Worm (Caenorhabditis elegans) whole organism, mixed stage, embryonic: ENCODE data around the gene vps-52.

Experiments
- ceh-83 ChIP-seq: fragments of 200-800 bp; sonication (Bioruptor generic); optimal IDR thresholded peaks from 2 replicates; lab custom pipeline; 2018; ENCODE audit warnings: mild to moderate bottlenecking, missing genetic modification characterization, missing compliant biosample characterization
- elt-3 ChIP-seq: fragments of 150-350 bp; optimal IDR thresholded peaks from 2 replicates; lab custom pipeline; 2014; ENCODE audit warnings: missing biosample characterization, missing genetic modification characterization
- mep-1 ChIP-seq: fragments of 150-350 bp; optimal IDR thresholded peaks from 2 replicates; lab custom pipeline; 2017; ENCODE audit warnings: missing biosample characterization, missing genetic modification reagents, missing genetic modification characterization, inconsistent platforms
- pha-4 ChIP-seq: fragments of 150-350 bp; optimal IDR thresholded peaks from 2 replicates; lab custom pipeline; 2018; ENCODE audit warnings: missing biosample characterization, missing genetic modification reagents, missing genetic modification characterization
- snpc-4 ChIP-seq: fragments of 150-350 bp; optimal IDR thresholded peaks from 2 replicates; lab custom pipeline; 2014; ENCODE audit warnings: missing biosample characterization, missing genetic modification characterization
- unc-39 ChIP-seq: fragments of 150-350 bp; optimal IDR thresholded peaks from 2 replicates; lab custom pipeline; 2014; ENCODE audit warnings: missing biosample characterization, missing genetic modification characterization
- unc-62 ChIP-seq: fragments of 150-350 bp; optimal IDR thresholded peaks from 2 replicates; lab custom pipeline; 2014; ENCODE audit warnings: missing biosample characterization, missing genetic modification reagents, missing genetic modification characterization

- TF ChIP-seq mep-1 (tag; lab: Kevin White, UChicago) (no peak), ceh-83 (GFP tag; lab: Kevin White, UChicago) (no peak), snpc-4 (no peak), unc-62 (GFP tag; lab: Kevin White, UChicago) (no peak), elt-3 (tag; lab: Kevin White, UChicago) (no peak), pha-4 (no peak), unc-39 (tag; lab: Kevin White, UChicago) (no peak)
These were observed 28.9 kb downstream of the vps-52 start for ce11 chrX:7593931-7594544.
